Worm (Caenorhabditis elegans) whole organism, mixed stage, embryonic: ENCODE data around the gene R08D7.4.

Experiments
- M03D4.4 ChIP-seq: sonication (generic microtip); optimal IDR thresholded peaks from 2 replicates; lab custom pipeline; 2017; ENCODE audit warnings: mild to moderate bottlenecking, missing genetic modification characterization, missing compliant biosample characterization
- bed-3 ChIP-seq: fragments of 200-800 bp; sonication (Bioruptor generic); optimal IDR thresholded peaks from 3 replicates; lab custom pipeline; 2018; ENCODE audit warnings: mild to moderate bottlenecking, missing genetic modification characterization, moderate library complexity, missing compliant biosample characterization
- ceh-39 ChIP-seq: fragments of 150-350 bp; optimal IDR thresholded peaks from 2 replicates; lab custom pipeline; 2014; ENCODE audit warnings: missing biosample characterization, missing genetic modification characterization
- ceh-43 ChIP-seq: fragments of 200-800 bp; sonication (Bioruptor generic); optimal IDR thresholded peaks from 2 replicates; lab custom pipeline; 2018; ENCODE audit warnings: mild to moderate bottlenecking, missing genetic modification characterization, moderate library complexity, missing compliant biosample characterization
- ceh-83 ChIP-seq: fragments of 200-800 bp; sonication (Bioruptor generic); optimal IDR thresholded peaks from 2 replicates; lab custom pipeline; 2018; ENCODE audit warnings: mild to moderate bottlenecking, missing genetic modification characterization, missing compliant biosample characterization
- ces-1 ChIP-seq: fragments of 150-350 bp; optimal IDR thresholded peaks from 2 replicates; lab custom pipeline; 2014; ENCODE audit warnings: missing biosample characterization, missing genetic modification reagents, missing genetic modification characterization
- cnd-1 ChIP-seq: fragments of 200-800 bp; sonication (Bioruptor generic); optimal IDR thresholded peaks from 2 replicates; lab custom pipeline; 2018; ENCODE audit warnings: mild to moderate bottlenecking, missing genetic modification characterization, missing compliant biosample characterization
- drap-1 ChIP-seq: fragments of 200-800 bp; sonication (Bioruptor generic); optimal IDR thresholded peaks from 3 replicates; lab custom pipeline; 2018; ENCODE audit warnings: mild to moderate bottlenecking, missing genetic modification characterization, missing compliant biosample characterization
- elt-1 ChIP-seq: sonication (generic microtip); optimal IDR thresholded peaks from 2 replicates; lab custom pipeline; 2017; ENCODE audit warnings: missing genetic modification characterization, mild to moderate bottlenecking, missing compliant biosample characterization, antibody characterized with exemption, moderate library complexity, borderline replicate concordance; ENCODE audit not compliant: insufficient read depth
- elt-3 ChIP-seq: fragments of 150-350 bp; optimal IDR thresholded peaks from 2 replicates; lab custom pipeline; 2014; ENCODE audit warnings: missing biosample characterization, missing genetic modification characterization
- flh-1 ChIP-seq: fragments of 200-800 bp; sonication (Bioruptor generic); optimal IDR thresholded peaks from 2 replicates; lab custom pipeline; 2018; ENCODE audit warnings: mild to moderate bottlenecking, missing genetic modification characterization, moderate library complexity, missing compliant biosample characterization
- ham-2 ChIP-seq: fragments of 200-800 bp; sonication (Bioruptor generic); optimal IDR thresholded peaks from 2 replicates; lab custom pipeline; 2018; ENCODE audit warnings: mild to moderate bottlenecking, missing genetic modification characterization, missing compliant biosample characterization
- lin-13 ChIP-seq: fragments of 150-350 bp; optimal IDR thresholded peaks from 2 replicates; lab custom pipeline; 2014; ENCODE audit warnings: missing biosample characterization, missing genetic modification characterization
- lin-32 ChIP-seq: fragments of 200-800 bp; sonication (Bioruptor generic); optimal IDR thresholded peaks from 2 replicates; lab custom pipeline; 2018; ENCODE audit warnings: mild to moderate bottlenecking, missing genetic modification characterization, missing compliant biosample characterization
- lsy-2 ChIP-seq: fragments of 150-350 bp; optimal IDR thresholded peaks from 2 replicates; lab custom pipeline; 2014; ENCODE audit warnings: missing biosample characterization, missing genetic modification characterization
- mab-5 ChIP-seq: fragments of 150-350 bp; optimal IDR thresholded peaks from 2 replicates; lab custom pipeline; 2014; ENCODE audit warnings: missing biosample characterization, missing genetic modification characterization
- mep-1 ChIP-seq: fragments of 150-350 bp; optimal IDR thresholded peaks from 2 replicates; lab custom pipeline; 2017; ENCODE audit warnings: missing biosample characterization, missing genetic modification reagents, missing genetic modification characterization, inconsistent platforms
- mls-2 ChIP-seq: sonication (generic microtip); optimal IDR thresholded peaks from 2 replicates; lab custom pipeline; 2016; ENCODE audit warnings: mild to moderate bottlenecking, missing genetic modification characterization, moderate library complexity, missing compliant biosample characterization
- nhr-12 ChIP-seq: fragments of 150-350 bp; optimal IDR thresholded peaks from 2 replicates; lab custom pipeline; 2014; ENCODE audit warnings: missing biosample characterization, missing genetic modification characterization
- nhr-2 ChIP-seq: fragments of 150-350 bp; optimal IDR thresholded peaks from 2 replicates; lab custom pipeline; 2014; ENCODE audit warnings: missing biosample characterization, missing genetic modification characterization
- nhr-28 ChIP-seq: fragments of 150-350 bp; optimal IDR thresholded peaks from 2 replicates; lab custom pipeline; 2014; ENCODE audit warnings: missing biosample characterization, missing genetic modification characterization
- nhr-76 ChIP-seq: sonication (generic microtip); optimal IDR thresholded peaks from 2 replicates; lab custom pipeline; 2017; ENCODE audit warnings: missing biosample characterization, missing genetic modification characterization
- pha-4 ChIP-seq: fragments of 150-350 bp; optimal IDR thresholded peaks from 2 replicates; lab custom pipeline; 2018; ENCODE audit warnings: missing biosample characterization, missing genetic modification reagents, missing genetic modification characterization
- sem-2 ChIP-seq: fragments of 200-800 bp; sonication (Bioruptor generic); optimal IDR thresholded peaks from 2 replicates; lab custom pipeline; 2018; ENCODE audit warnings: mild to moderate bottlenecking, missing genetic modification characterization, missing compliant biosample characterization
- snpc-4 ChIP-seq: fragments of 150-350 bp; optimal IDR thresholded peaks from 2 replicates; lab custom pipeline; 2014; ENCODE audit warnings: missing biosample characterization, missing genetic modification characterization
- sptf-1 ChIP-seq: sonication (generic microtip); optimal IDR thresholded peaks from 2 replicates; lab custom pipeline; 2017; ENCODE audit warnings: mild to moderate bottlenecking, missing genetic modification characterization, moderate library complexity, missing compliant biosample characterization
- tbx-8 ChIP-seq: fragments of 200-800 bp; sonication (Bioruptor generic); optimal IDR thresholded peaks from 2 replicates; lab custom pipeline; 2018; ENCODE audit warnings: mild to moderate bottlenecking, missing genetic modification characterization, moderate library complexity, missing compliant biosample characterization
- unc-120 ChIP-seq: sonication (generic microtip); optimal IDR thresholded peaks from 2 replicates; lab custom pipeline; 2017; ENCODE audit warnings: missing genetic modification characterization, missing compliant biosample characterization; ENCODE audit not compliant: poor library complexity, severe bottlenecking
- zip-8 ChIP-seq: fragments of 150-350 bp; optimal IDR thresholded peaks from 2 replicates; lab custom pipeline; 2014; ENCODE audit warnings: missing biosample characterization, missing genetic modification characterization

Gene R08D7.4

ce11 chrIII:8997821-8998220 is 26.1 kb downstream of the R08D7.4 start:
- TF ChIP-seq tbx-8 (GFP tag; lab: Kevin White, UChicago) (no peak), ceh-39 (tag; lab: Kevin White, UChicago) (no peak), pha-4 (tag; lab: Kevin White, UChicago) (no peak), sptf-1 (tag; lab: Kevin White, UChicago) (no peak)

- no peak for TF ChIP-seq flh-1
- no peak for TF ChIP-seq mab-5 (tag; lab: Kevin White, UChicago)
Measured at ce11 chrIII:8998884-8999283, 27.2 kb downstream of the R08D7.4 start.

ce11 chrIII:8999508-8999907 is 27.8 kb downstream of the R08D7.4 start, which contains the start of gene F59B2.3:
Gene F59B2.3, minus strand, starts transcription at chrIII:8999766.
- TF ChIP-seq zip-8 (tag; lab: Kevin White, UChicago), result no peak
- TF ChIP-seq ham-2 (GFP tag; lab: Kevin White, UChicago), result no peak
- no peak for TF ChIP-seq mls-2
- no peak for TF ChIP-seq drap-1 (GFP tag; lab: Kevin White, UChicago)
- no peak for TF ChIP-seq nhr-12 (tag; lab: Kevin White, UChicago)
- no peak for TF ChIP-seq elt-1
- TF ChIP-seq pha-4 (tag; lab: Kevin White, UChicago), result no peak
- no peak for TF ChIP-seq lin-32 (GFP tag; lab: Kevin White, UChicago)
- no peak for TF ChIP-seq mep-1 (tag; lab: Kevin White, UChicago)
- no peak for TF ChIP-seq bed-3 (GFP tag; lab: Kevin White, UChicago)
- no peak for TF ChIP-seq nhr-2 (tag; lab: Kevin White, UChicago)
- no peak for TF ChIP-seq M03D4.4

DNA sequence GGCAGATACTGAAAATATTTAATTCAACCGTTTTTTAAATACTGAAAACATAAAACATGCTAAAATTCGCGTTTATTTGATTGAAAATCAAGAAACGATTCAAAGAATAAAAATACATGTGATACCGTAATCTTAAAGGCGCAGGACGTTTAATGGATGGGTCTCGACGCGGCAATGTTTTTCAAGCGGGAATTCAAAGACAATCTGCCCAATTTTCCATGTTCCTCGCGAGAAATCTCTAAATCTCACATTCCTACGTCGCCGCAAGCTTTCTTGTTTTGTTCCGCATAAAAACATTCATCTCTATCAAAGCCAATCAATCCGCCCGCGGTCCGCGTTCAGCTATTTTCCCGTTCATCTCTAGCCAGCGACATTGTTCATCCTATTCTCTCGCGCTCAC is 29.8 kb downstream of the R08D7.4 start:
- no peak for TF ChIP-seq sem-2 (GFP tag; lab: Kevin White, UChicago)
- no peak for TF ChIP-seq pha-4 (tag; lab: Kevin White, UChicago)
- no peak for TF ChIP-seq ceh-83 (GFP tag; lab: Kevin White, UChicago)
- no peak for TF ChIP-seq nhr-76 (tag; lab: Kevin White, UChicago)
- no peak for TF ChIP-seq elt-3 (tag; lab: Kevin White, UChicago)
- TF ChIP-seq, all 35 proteins: peak for 0

- no peak for TF ChIP-seq sem-2 (GFP tag; lab: Kevin White, UChicago)
- no peak for TF ChIP-seq flh-1
- no peak for TF ChIP-seq mab-5 (tag; lab: Kevin White, UChicago)
- TF ChIP-seq zip-8 (tag; lab: Kevin White, UChicago), result no peak
- TF ChIP-seq sptf-1 (tag; lab: Kevin White, UChicago), result no peak
- no peak for TF ChIP-seq mls-2
- no peak for TF ChIP-seq ceh-83 (GFP tag; lab: Kevin White, UChicago)
- no peak for TF ChIP-seq bed-3 (GFP tag; lab: Kevin White, UChicago)
- TF ChIP-seq nhr-28, result no peak
- no peak for TF ChIP-seq elt-3 (tag; lab: Kevin White, UChicago)
- TF ChIP-seq snpc-4 (tag; lab: Kevin White, UChicago), result no peak
- no peak for TF ChIP-seq mep-1 (tag; lab: Kevin White, UChicago)
- TF ChIP-seq ces-1 (GFP tag; lab: Kevin White, UChicago), result no peak
- no peak for TF ChIP-seq elt-1
- TF ChIP-seq ceh-43 (GFP tag; lab: Kevin White, UChicago), result no peak
- TF ChIP-seq cnd-1 (tag; lab: Kevin White, UChicago), result no peak
- no peak for TF ChIP-seq unc-120
- TF ChIP-seq ceh-39 (tag; lab: Kevin White, UChicago), result no peak
- TF ChIP-seq lin-32 (GFP tag; lab: Kevin White, UChicago), result no peak
- no peak for TF ChIP-seq M03D4.4
Measured at ce11 chrIII:9001899-9002298, 30.2 kb downstream of the R08D7.4 start, which contains the start of gene rpn-6.2. Gene rpn-6.2, minus strand, starts transcription at chrIII:9001999.

DNA sequence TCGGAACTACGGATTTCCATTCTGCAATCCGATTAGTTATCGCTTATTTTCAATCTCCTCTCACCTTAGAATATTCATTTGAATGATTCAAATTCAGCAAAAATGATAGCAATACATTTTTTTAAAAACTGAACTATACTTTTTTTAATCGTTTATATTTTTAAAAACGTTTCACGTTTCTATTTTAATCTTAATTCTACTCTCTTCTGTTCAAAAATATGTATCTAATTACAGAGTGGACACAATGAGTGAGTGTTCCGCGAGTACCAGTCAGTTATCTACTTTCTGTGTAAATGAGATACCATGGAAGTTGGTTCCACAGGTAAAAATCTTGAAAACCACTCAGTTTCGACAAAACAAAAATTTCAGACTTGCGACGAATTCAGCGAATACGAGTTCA is 30.9 kb downstream of the R08D7.4 start, which contains the start of the genes F59B2.15 and zif-1:
TSS of gene F59B2.15 (minus strand) at position 101 of the 400 bp plus-strand sequence.
TSS of gene zif-1 (plus strand) at position 235 of the 400 bp plus-strand sequence.
- TF ChIP-seq ceh-39 (tag; lab: Kevin White, UChicago) (no peak), mep-1 (tag; lab: Kevin White, UChicago) (no peak), ceh-83 (GFP tag; lab: Kevin White, UChicago) (no peak), drap-1 (GFP tag; lab: Kevin White, UChicago) (no peak), lin-13 (tag; lab: Kevin White, UChicago) (no peak), lin-32 (GFP tag; lab: Kevin White, UChicago) (no peak), lsy-2 (tag; lab: Kevin White, UChicago) (no peak)
